Worm (Caenorhabditis elegans) whole organism, young adult: ENCODE data around the gene C01G10.17.

Experiments
- B0336.3 ChIP-seq: fragments of 200-800 bp; sonication (Bioruptor generic); IDR thresholded peaks from 2 replicates; pipeline ENCODE4 v1.3.6; 2022; ENCODE audit warnings: missing genetic modification characterization, missing compliant biosample characterization
- F33H1.4 ChIP-seq: fragments of 200-800 bp; sonication (Bioruptor generic); IDR thresholded peaks from 2 replicates; pipeline ENCODE4 v1.3.6; 2022; ENCODE audit warnings: missing genetic modification reagents, missing genetic modification characterization, missing compliant biosample characterization
- F37B4.10 ChIP-seq: fragments of 200-800 bp; sonication (Bioruptor generic); IDR thresholded peaks from 2 replicates; pipeline ENCODE4 v1.3.6; 2022; ENCODE audit warnings: missing genetic modification characterization, missing compliant biosample characterization
- F49E8.2 ChIP-seq: sonication (generic microtip); optimal IDR thresholded peaks from 3 replicates; lab custom pipeline; 2017; ENCODE audit warnings: missing genetic modification characterization, mild to moderate bottlenecking, missing compliant biosample characterization, antibody characterized with exemption, moderate library complexity; ENCODE audit not compliant: insufficient read depth
- T07F8.4 ChIP-seq: sonication (generic microtip); optimal IDR thresholded peaks from 2 replicates; lab custom pipeline; 2016; ENCODE audit warnings: mild to moderate bottlenecking, missing genetic modification characterization, moderate library complexity, missing compliant biosample characterization
- Y53F4B.3 ChIP-seq: fragments of 200-800 bp; sonication (Bioruptor generic); IDR thresholded peaks from 2 replicates; pipeline ENCODE4 v1.3.6; 2022; ENCODE audit warnings: missing genetic modification reagents, missing genetic modification characterization, missing compliant biosample characterization
- Y53G8AR.9 ChIP-seq: fragments of 200-800 bp; sonication (Bioruptor generic); conservative IDR thresholded peaks from 2 replicates; pipeline ENCODE4 v1.3.6; 2022; ENCODE audit warnings: missing genetic modification reagents, missing genetic modification characterization, missing compliant biosample characterization
- ama-1 ChIP-seq, 3 experiments: fragments of 150-350 bp in 1 of 3; sonication (generic microtip) in 2 of 3; optimal IDR thresholded peaks; 2 replicates each; lab custom pipeline; 2014 to 2018; ENCODE audit warnings: missing biosample characterization in 2 of 3, missing genetic modification characterization in 2 of 3, missing genetic modification reagents in 2 of 3
- bed-1 ChIP-seq: fragments of 200-800 bp; sonication (Bioruptor generic); IDR thresholded peaks from 2 replicates; pipeline ENCODE4 v1.3.6; 2022; ENCODE audit warnings: missing genetic modification reagents, missing genetic modification characterization, missing compliant biosample characterization
- bed-2 ChIP-seq: fragments of 200-800 bp; sonication (Bioruptor generic); IDR thresholded peaks from 2 replicates; pipeline ENCODE4 v1.3.6; 2022; ENCODE audit warnings: missing genetic modification reagents, missing genetic modification characterization, missing compliant biosample characterization
- ccch-3 ChIP-seq: fragments of 200-800 bp; sonication (Bioruptor generic); optimal IDR thresholded peaks from 2 replicates; lab custom pipeline; 2018; ENCODE audit warnings: mild to moderate bottlenecking, missing genetic modification characterization, missing compliant biosample characterization
- cebp-2 ChIP-seq: fragments of 200-800 bp; sonication (Bioruptor generic); IDR thresholded peaks from 2 replicates; pipeline ENCODE4 v1.3.6; 2022; ENCODE audit warnings: missing genetic modification characterization, missing compliant biosample characterization
- ceh-58 ChIP-seq: fragments of 200-800 bp; sonication (Bioruptor generic); IDR thresholded peaks from 2 replicates; pipeline ENCODE4 v1.3.6; 2022; ENCODE audit warnings: missing genetic modification characterization, missing compliant biosample characterization
- ceh-91 ChIP-seq: fragments of 200-800 bp; sonication (Bioruptor generic); IDR thresholded peaks from 2 replicates; pipeline ENCODE4 v1.3.6; 2022; ENCODE audit warnings: missing genetic modification reagents, missing genetic modification characterization, missing compliant biosample characterization
- chd-7 ChIP-seq: sonication (generic microtip); optimal IDR thresholded peaks from 2 replicates; lab custom pipeline; 2016; ENCODE audit warnings: mild to moderate bottlenecking, missing genetic modification characterization, moderate library complexity, missing compliant biosample characterization
- dox-1 ChIP-seq: fragments of 200-800 bp; sonication (Bioruptor generic); IDR thresholded peaks from 2 replicates; pipeline ENCODE4 v1.3.6; 2022; ENCODE audit warnings: missing genetic modification reagents, missing genetic modification characterization, missing compliant biosample characterization
- efl-1 ChIP-seq: fragments of 150-350 bp; optimal IDR thresholded peaks from 2 replicates; lab custom pipeline; 2014; ENCODE audit warnings: missing biosample characterization, missing genetic modification reagents, missing genetic modification characterization
- egl-18 ChIP-seq: fragments of 200-800 bp; sonication (Bioruptor generic); IDR thresholded peaks from 2 replicates; pipeline ENCODE4 v1.3.6; 2022; ENCODE audit warnings: missing genetic modification reagents, missing genetic modification characterization, missing compliant biosample characterization
- egrh-3 ChIP-seq: fragments of 200-800 bp; sonication (Bioruptor generic); IDR thresholded peaks from 2 replicates; pipeline ENCODE4 v1.3.6; 2022; ENCODE audit warnings: missing genetic modification reagents, missing genetic modification characterization, missing compliant biosample characterization
- ets-4 ChIP-seq: fragments of 200-800 bp; sonication (Bioruptor generic); optimal IDR thresholded peaks from 2 replicates; lab custom pipeline; 2018; ENCODE audit warnings: mild to moderate bottlenecking, missing genetic modification characterization, missing compliant biosample characterization
- gei-17 ChIP-seq: fragments of 200-800 bp; sonication (Bioruptor generic); optimal IDR thresholded peaks from 2 replicates; lab custom pipeline; 2018; ENCODE audit warnings: mild to moderate bottlenecking, missing genetic modification characterization, missing compliant biosample characterization
- hrde-1 ChIP-seq: sonication (generic microtip); optimal IDR thresholded peaks from 2 replicates; lab custom pipeline; 2016; ENCODE audit warnings: missing genetic modification characterization, mild to moderate bottlenecking, missing compliant biosample characterization, moderate library complexity, missing genotype, missing genetic modification reagents, borderline replicate concordance
- lag-1 ChIP-seq: fragments of 200-800 bp; sonication (Bioruptor generic); IDR thresholded peaks from 2 replicates; pipeline ENCODE4 v1.3.6; 2022; ENCODE audit warnings: missing genetic modification reagents, missing genetic modification characterization, missing compliant biosample characterization
- let-607 ChIP-seq, 2 experiments: fragments of 200-800 bp in 1 of 2; sonication (Bioruptor generic) in 1 of 2; sonication (generic microtip) in 1 of 2; optimal IDR thresholded peaks; 2 replicates each; lab custom pipeline; 2016 to 2018; ENCODE audit warnings: mild to moderate bottlenecking in 2 of 2, missing compliant biosample characterization in 2 of 2, missing genetic modification characterization in 2 of 2, moderate library complexity in 2 of 2, missing genotype in 1 of 2
- madf-3 ChIP-seq: fragments of 200-800 bp; sonication (Bioruptor generic); IDR thresholded peaks from 2 replicates; pipeline ENCODE4 v1.3.6; 2022; ENCODE audit warnings: missing genetic modification reagents, missing genetic modification characterization, missing compliant biosample characterization
- madf-6 ChIP-seq: fragments of 200-800 bp; sonication (Bioruptor generic); IDR thresholded peaks from 2 replicates; pipeline ENCODE4 v1.3.6; 2022; ENCODE audit warnings: missing genetic modification reagents, missing genetic modification characterization, missing compliant biosample characterization
- madf-8 ChIP-seq: fragments of 200-800 bp; sonication (Bioruptor generic); conservative IDR thresholded peaks from 2 replicates; pipeline ENCODE4 v1.3.6; 2022; ENCODE audit warnings: missing genetic modification reagents, missing genetic modification characterization, missing compliant biosample characterization
- mel-28 ChIP-seq: sonication (generic microtip); optimal IDR thresholded peaks from 2 replicates; lab custom pipeline; 2016; ENCODE audit warnings: borderline replicate concordance, mild to moderate bottlenecking, missing genetic modification characterization, missing compliant biosample characterization
- nfya-1 ChIP-seq: sonication (generic microtip); optimal IDR thresholded peaks from 2 replicates; lab custom pipeline; 2017; ENCODE audit warnings: antibody characterized with exemption, missing compliant biosample characterization, missing genetic modification characterization, borderline replicate concordance; ENCODE audit not compliant: insufficient read depth
- nhr-179 ChIP-seq: sonication (generic microtip); optimal IDR thresholded peaks from 2 replicates; lab custom pipeline; 2016; ENCODE audit warnings: mild to moderate bottlenecking, missing genetic modification characterization, missing compliant biosample characterization
- nhr-80 ChIP-seq: sonication (generic microtip); optimal IDR thresholded peaks from 2 replicates; lab custom pipeline; 2016; ENCODE audit warnings: missing genetic modification characterization, missing compliant biosample characterization
- pbrm-1 ChIP-seq: fragments of 200-800 bp; sonication (Bioruptor generic); IDR thresholded peaks from 2 replicates; pipeline ENCODE4 v1.3.6; 2022; ENCODE audit warnings: missing genetic modification reagents, missing genetic modification characterization, missing compliant biosample characterization
- rec-8 ChIP-seq, 2 experiments: sonication (generic microtip); optimal IDR thresholded peaks; 2 replicates each; lab custom pipeline; 2016; ENCODE audit warnings: mild to moderate bottlenecking in 2 of 2, missing genetic modification characterization in 2 of 2, missing genetic modification reagents in 2 of 2, missing genotype in 2 of 2, missing biosample characterization in 1 of 2, missing compliant biosample characterization in 1 of 2, moderate library complexity in 1 of 2
- sdz-38 ChIP-seq: sonication (generic microtip); optimal IDR thresholded peaks from 2 replicates; lab custom pipeline; 2016; ENCODE audit warnings: missing genotype, missing genetic modification characterization, missing compliant biosample characterization
- sea-2 ChIP-seq: fragments of 200-800 bp; sonication (Bioruptor generic); IDR thresholded peaks from 2 replicates; pipeline ENCODE4 v1.3.6; 2022; ENCODE audit warnings: missing genetic modification characterization, missing compliant biosample characterization
- snpc-4 ChIP-seq, 5 experiments: fragments of 150-350 bp in 1 of 5; sonication (generic microtip) in 4 of 5; optimal IDR thresholded peaks; 2 replicates each; lab custom pipeline; 2014 to 2018; ENCODE audit warnings: missing genetic modification characterization in 5 of 5, missing biosample characterization in 3 of 5, antibody characterized with exemption in 2 of 5, mild to moderate bottlenecking in 2 of 5, missing compliant biosample characterization in 2 of 5, missing genotype in 2 of 5, moderate library complexity in 2 of 5, missing genetic modification reagents in 1 of 5
- sptf-2 ChIP-seq: fragments of 200-800 bp; sonication (Bioruptor generic); optimal IDR thresholded peaks from 2 replicates; lab custom pipeline; 2018; ENCODE audit warnings: mild to moderate bottlenecking, missing genetic modification characterization, missing compliant biosample characterization
- unc-130 ChIP-seq: sonication (generic microtip); optimal IDR thresholded peaks from 2 replicates; lab custom pipeline; 2016; ENCODE audit warnings: missing genetic modification reagents, missing genetic modification characterization, missing compliant biosample characterization
- unc-62 ChIP-seq: fragments of 150-350 bp; optimal IDR thresholded peaks from 2 replicates; lab custom pipeline; 2014; ENCODE audit warnings: missing biosample characterization, missing genetic modification reagents, missing genetic modification characterization
- xnd-1 ChIP-seq: sonication (generic microtip); optimal IDR thresholded peaks from 2 replicates; lab custom pipeline; 2016; ENCODE audit warnings: missing genotype, missing genetic modification reagents, missing genetic modification characterization, missing compliant biosample characterization
- zfh-2 ChIP-seq: fragments of 200-800 bp; sonication (Bioruptor generic); conservative IDR thresholded peaks from 2 replicates; pipeline ENCODE4 v1.3.6; 2022; ENCODE audit warnings: missing genetic modification reagents, missing genetic modification characterization, missing compliant biosample characterization
- zim-3 ChIP-seq: sonication (generic microtip); optimal IDR thresholded peaks from 2 replicates; lab custom pipeline; 2017; ENCODE audit warnings: mild to moderate bottlenecking, missing genetic modification characterization, moderate library complexity, missing compliant biosample characterization
- ztf-22 ChIP-seq: fragments of 200-800 bp; sonication (Bioruptor generic); optimal IDR thresholded peaks from 2 replicates; lab custom pipeline; 2018; ENCODE audit warnings: mild to moderate bottlenecking, missing genetic modification characterization, moderate library complexity, missing compliant biosample characterization
- ztf-6 ChIP-seq: fragments of 200-800 bp; sonication (Bioruptor generic); IDR thresholded peaks from 2 replicates; pipeline ENCODE4 v1.3.6; 2022; ENCODE audit warnings: missing genetic modification reagents, missing genetic modification characterization, missing compliant biosample characterization

The C01G10.17 gene

DNA sequence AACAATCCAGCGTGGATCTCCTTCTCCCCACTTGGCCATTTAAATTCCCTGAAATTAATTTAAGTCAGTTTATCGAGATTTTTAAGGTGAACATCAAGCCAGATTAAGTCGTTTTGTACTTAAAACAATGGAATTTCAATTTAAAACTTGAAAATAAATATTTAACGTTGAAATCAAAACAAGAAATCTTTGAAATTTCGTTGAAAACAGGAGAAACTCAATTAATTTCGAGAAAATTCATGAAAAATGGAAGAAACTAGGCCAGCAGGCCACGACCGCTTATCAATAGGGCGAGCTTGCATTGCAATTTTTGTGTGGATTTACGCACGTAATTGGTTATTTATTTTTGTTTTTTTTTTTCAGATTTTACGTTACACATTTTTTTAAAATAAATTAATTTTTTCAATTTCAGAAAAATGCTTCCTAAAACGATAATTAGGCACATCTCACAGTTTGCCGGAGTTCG, 5.2 kb upstream of the C01G10.17 start, which contains the start of the genes ahsa-1 and C01G10.7 (continued):
- TF ChIP-seq ccch-3 (GFP tag; lab: Kevin White, UChicago) (peak; percentile 30), ceh-58 (GFP tag; lab: Robert Waterston, UW) (no peak), sptf-2 (GFP tag; lab: Kevin White, UChicago) (peak; percentile 41), rec-8 (tag; optimal IDR thresholded peaks at IDR 0.05; lab: Kevin White, UChicago) (peak; percentile 74 to 82), sdz-38 (tag; lab: Kevin White, UChicago) (no peak), ama-1 (optimal IDR thresholded peaks at IDR 0.05; lab: Kevin White, UChicago) (no peak), ama-1 (GFP tag; optimal IDR thresholded peaks at IDR 0.05; lab: Kevin White, UChicago) (no peak), hrde-1 (tag; lab: Kevin White, UChicago) (peak; percentile 23), ets-4 (no peak), cebp-2 (GFP tag; lab: Robert Waterston, UW) (no peak), ztf-22 (GFP tag; lab: Kevin White, UChicago) (peak; percentile 49), madf-3 (GFP tag; lab: Robert Waterston, UW) (no peak), dox-1 (GFP tag; lab: Robert Waterston, UW) (peak; percentile 93), madf-6 (peak; percentile 79), zim-3 (tag; lab: Kevin White, UChicago) (no peak), egl-18 (GFP tag; lab: Robert Waterston, UW) (no peak), F33H1.4 (GFP tag; lab: Robert Waterston, UW) (peak; percentile 70), gei-17 (no peak), chd-7 (no peak), B0336.3 (no peak), Y53G8AR.9 (GFP tag; lab: Robert Waterston, UW) (peak; percentile 76; the same call in 1 of the 2 replicates), madf-8 (GFP tag; lab: Robert Waterston, UW) (peak; percentile 74), F37B4.10 (GFP tag; lab: Robert Waterston, UW) (no peak), nhr-179 (tag; lab: Kevin White, UChicago) (no peak), snpc-4 (GFP tag; optimal IDR thresholded peaks at IDR 0.05; lab: Kevin White, UChicago) (no peak), snpc-4 (tag; optimal IDR thresholded peaks at IDR 0.05; lab: Kevin White, UChicago) (peak in 3 of 4 experiments; percentile 69 to 85 (median 74)), sea-2 (GFP tag; lab: Robert Waterston, UW) (no peak), T07F8.4 (tag; lab: Kevin White, UChicago) (peak; percentile 24), unc-62 (no peak), xnd-1 (tag; lab: Kevin White, UChicago) (peak; percentile 19), let-607 (tag; optimal IDR thresholded peaks at IDR 0.05; lab: Kevin White, UChicago) (peak in 1 of 2 experiments; percentile 77), mel-28 (tag; lab: Kevin White, UChicago) (peak; percentile 57), F49E8.2 (tag; lab: Kevin White, UChicago) (peak; percentile 24), nfya-1 (tag; lab: Kevin White, UChicago) (no peak), egrh-3 (GFP tag; lab: Robert Waterston, UW) (peak; percentile 55; the same call in 1 of the 2 replicates), lag-1 (GFP tag; lab: Robert Waterston, UW) (no peak), efl-1 (peak; percentile 57), zfh-2 (GFP tag; lab: Robert Waterston, UW) (no peak)

ce11 chrV:15087207-15087706, 3.3 kb upstream of the C01G10.17 start, which contains the start of the genes C01G10.15 and C01G10.6:
Gene C01G10.15 (minus strand): TSS chrV:15087307.
Gene C01G10.6 (plus strand): TSS chrV:15087656.
- no peak for TF ChIP-seq ceh-91 (GFP tag; lab: Robert Waterston, UW)
- TF ChIP-seq bed-1 = no peak
- TF ChIP-seq pbrm-1 (GFP tag; lab: Robert Waterston, UW) = no peak
- no peak for TF ChIP-seq ztf-6 (GFP tag; lab: Robert Waterston, UW)
- no peak for TF ChIP-seq nhr-80
- no peak for TF ChIP-seq bed-2
- TF ChIP-seq Y53F4B.3 (GFP tag; lab: Robert Waterston, UW) = no peak
- TF ChIP-seq unc-130 (GFP tag; lab: Kevin White, UChicago) = no peak
